Worm (Caenorhabditis elegans): Measurements from ENCODE around the gene F16H6.8.

ce11 chrV:18252239-18252638 lies 36.2 kb upstream of the F16H6.8 start, which contains the start of gene R10E8.1:
- no peak for TF ChIP-seq aptf-3 (GFP tag; IDR thresholded peaks at IDR 0.05)
- no peak for TF ChIP-seq ceh-100 (GFP tag; IDR thresholded peaks at IDR 0.05)
- no peak for TF ChIP-seq F57A8.1 (GFP tag; optimal IDR thresholded peaks at IDR 0.05)
- TF ChIP-seq dpff-1 (tag; optimal IDR thresholded peaks at IDR 0.05): no peak
- no peak for TF ChIP-seq akir-1 (GFP tag; optimal IDR thresholded peaks at IDR 0.05)
- no peak for TF ChIP-seq pha-4 (tag; optimal IDR thresholded peaks at IDR 0.05)
- TF ChIP-seq efl-1 (GFP tag; optimal IDR thresholded peaks at IDR 0.05): no peak
- TF ChIP-seq zim-3 (tag; optimal IDR thresholded peaks at IDR 0.05): no peak
- TF ChIP-seq nhr-80 (tag; optimal IDR thresholded peaks at IDR 0.05): no peak
- no peak for TF ChIP-seq D2030.7 (GFP tag; IDR thresholded peaks at IDR 0.05)
- TF ChIP-seq madf-3 (GFP tag; IDR thresholded peaks at IDR 0.05): no peak
